Worm (Caenorhabditis elegans): ENCODE measurements around the gene mca-3.

DNA sequence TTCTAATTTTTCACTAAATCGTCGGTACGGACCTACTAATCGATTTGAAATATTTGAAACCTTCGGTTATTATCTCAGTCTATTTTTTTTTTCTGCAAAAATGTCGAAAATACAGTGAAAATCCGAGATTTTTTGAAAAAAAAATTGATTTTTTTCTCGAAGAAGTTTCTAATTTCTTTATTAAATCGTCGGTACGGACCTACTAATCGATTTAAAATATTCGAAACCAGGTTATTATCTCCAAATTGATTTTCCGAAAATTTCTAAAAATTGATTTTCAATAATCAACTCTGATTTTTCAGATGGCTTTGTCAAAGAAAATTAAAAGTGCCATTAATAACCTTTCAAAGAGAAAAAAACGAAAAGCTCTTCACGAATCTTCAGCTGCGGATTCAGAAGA, 79.5 kb downstream of the mca-3 start, which contains the start of gene ivph-3:
- TF ChIP-seq lsl-1 (GFP tag; optimal IDR thresholded peaks at IDR 0.05) (no peak), unc-62 (GFP tag; optimal IDR thresholded peaks at IDR 0.05) (no peak), pha-4 (tag; optimal IDR thresholded peaks at IDR 0.05) (no peak), nhr-120 (GFP tag; IDR thresholded peaks at IDR 0.05) (no peak), bed-2 (GFP tag; IDR thresholded peaks at IDR 0.05) (no peak)
